Worm (Caenorhabditis elegans) whole organism, early embryonic: Measurements from ENCODE around the gene skn-1.
A peak's percentile ranks its signal among the peaks of the same experiment; 100 is the strongest.

Experiments
- B0310.2 ChIP-seq: sonication (generic microtip); optimal IDR thresholded peaks from 2 replicates; lab custom pipeline; 2016; ENCODE audit warnings: mild to moderate bottlenecking, missing genetic modification characterization, missing compliant biosample characterization
- F13C5.2 ChIP-seq: sonication (generic microtip); optimal IDR thresholded peaks from 2 replicates; lab custom pipeline; 2017; ENCODE audit warnings: mild to moderate bottlenecking, missing genetic modification characterization, inconsistent platforms, missing compliant biosample characterization
- aly-1 ChIP-seq: sonication (generic microtip); optimal IDR thresholded peaks from 2 replicates; lab custom pipeline; 2016; ENCODE audit warnings: missing genetic modification characterization, missing compliant biosample characterization
- ama-1 ChIP-seq: fragments of 150-350 bp; optimal IDR thresholded peaks from 2 replicates; lab custom pipeline; 2014
- ceh-13 ChIP-seq: fragments of 200-800 bp; sonication (Bioruptor generic); optimal IDR thresholded peaks from 2 replicates; lab custom pipeline; 2018; ENCODE audit warnings: mild to moderate bottlenecking, missing genetic modification characterization, missing compliant biosample characterization
- ceh-36 ChIP-seq: sonication (generic microtip); optimal IDR thresholded peaks from 2 replicates; lab custom pipeline; 2016; ENCODE audit warnings: missing genetic modification characterization, inconsistent platforms, missing compliant biosample characterization
- ets-7 ChIP-seq: sonication (generic microtip); optimal IDR thresholded peaks from 2 replicates; lab custom pipeline; 2016; ENCODE audit warnings: missing genotype, missing genetic modification characterization, missing compliant biosample characterization
- flt-1 ChIP-seq: fragments of 200-800 bp; sonication (Bioruptor generic); IDR thresholded peaks from 2 replicates; pipeline ENCODE4 v1.3.6; 2022; ENCODE audit warnings: missing genetic modification characterization, missing compliant biosample characterization
- hmbx-1 ChIP-seq: sonication (generic microtip); optimal IDR thresholded peaks from 2 replicates; lab custom pipeline; 2016; ENCODE audit warnings: mild to moderate bottlenecking, missing genetic modification characterization, missing compliant biosample characterization
- hmg-4 ChIP-seq: fragments of 200-800 bp; sonication (Bioruptor generic); optimal IDR thresholded peaks from 2 replicates; lab custom pipeline; 2018; ENCODE audit warnings: mild to moderate bottlenecking, missing genetic modification characterization, missing compliant biosample characterization
- hnd-1 ChIP-seq: sonication (generic microtip); optimal IDR thresholded peaks from 2 replicates; lab custom pipeline; 2016; ENCODE audit warnings: missing genetic modification characterization, missing compliant biosample characterization
- pes-1 ChIP-seq: fragments of 200-800 bp; sonication (Bioruptor generic); IDR thresholded peaks from 2 replicates; pipeline ENCODE4 v1.3.6; 2022; ENCODE audit warnings: missing genetic modification reagents, missing genetic modification characterization, missing compliant biosample characterization
- scrt-1 ChIP-seq: fragments of 200-800 bp; sonication (Bioruptor generic); IDR thresholded peaks from 2 replicates; pipeline ENCODE4 v1.3.6; 2022; ENCODE audit warnings: missing genetic modification characterization, missing compliant biosample characterization
- sea-1 ChIP-seq: fragments of 200-800 bp; sonication (Bioruptor generic); conservative IDR thresholded peaks from 2 replicates; pipeline ENCODE4 v1.3.6; 2022; ENCODE audit warnings: missing genetic modification characterization, missing compliant biosample characterization
- tbx-11 ChIP-seq: fragments of 200-800 bp; sonication (Bioruptor generic); IDR thresholded peaks from 2 replicates; pipeline ENCODE4 v1.3.6; 2022; ENCODE audit warnings: missing genetic modification characterization, missing compliant biosample characterization
- tbx-37 ChIP-seq: fragments of 200-800 bp; sonication (Bioruptor generic); conservative IDR thresholded peaks from 2 replicates; pipeline ENCODE4 v1.3.6; 2022; ENCODE audit warnings: missing genetic modification reagents, missing genetic modification characterization, missing compliant biosample characterization
- tra-4 ChIP-seq: sonication (generic microtip); optimal IDR thresholded peaks from 2 replicates; lab custom pipeline; 2017; ENCODE audit warnings: missing genetic modification characterization, missing compliant biosample characterization

Gene skn-1

ce11 chrIV:5691189-5691588 is 31.0 kb upstream of the skn-1 start:
- TF ChIP-seq tbx-37 (GFP tag; lab: Robert Waterston, UW) = peak; percentile 48; the same call in 1 of the 2 replicates
- peak; percentile 49; the same call in 1 of the 2 replicates for TF ChIP-seq flt-1

- TF ChIP-seq hmbx-1 (tag; lab: Kevin White, UChicago) (no peak), tbx-11 (no peak), F13C5.2 (no peak), hmg-4 (GFP tag; lab: Kevin White, UChicago) (no peak), scrt-1 (no peak), ets-7 (tag; lab: Kevin White, UChicago) (no peak), tra-4 (tag; lab: Kevin White, UChicago) (no peak), flt-1 (no peak), ceh-13 (GFP tag; lab: Kevin White, UChicago) (no peak), sea-1 (GFP tag; lab: Robert Waterston, UW) (no peak), tbx-37 (GFP tag; lab: Robert Waterston, UW) (no peak), hnd-1 (tag; lab: Kevin White, UChicago) (no peak), ceh-36 (tag; lab: Kevin White, UChicago) (no peak), B0310.2 (tag; lab: Kevin White, UChicago) (no peak), ama-1 (lab: Kevin White, UChicago) (no peak), aly-1 (tag; lab: Kevin White, UChicago) (no peak), pes-1 (GFP tag; lab: Robert Waterston, UW) (no peak)
Observed at ce11 chrIV:5690386-5691080, 30.3 kb upstream of the skn-1 start, which contains the start of gene C55C3.8. C55C3.8 (plus strand) TSS chrIV:5691030.

- TF ChIP-seq tbx-37 (GFP tag; lab: Robert Waterston, UW) (no peak), hmg-4 (GFP tag; lab: Kevin White, UChicago) (no peak), hmbx-1 (tag; lab: Kevin White, UChicago) (no peak), B0310.2 (tag; lab: Kevin White, UChicago) (no peak), tbx-11 (no peak), scrt-1 (no peak), pes-1 (GFP tag; lab: Robert Waterston, UW) (no peak), ama-1 (lab: Kevin White, UChicago) (no peak), ets-7 (tag; lab: Kevin White, UChicago) (no peak), aly-1 (tag; lab: Kevin White, UChicago) (no peak), ceh-36 (tag; lab: Kevin White, UChicago) (no peak), ceh-13 (GFP tag; lab: Kevin White, UChicago) (no peak), hnd-1 (tag; lab: Kevin White, UChicago) (no peak)
Observed at ce11 chrIV:5685014-5685413, 24.8 kb upstream of the skn-1 start, which contains the start of gene C55C3.3. C55C3.3 (plus strand) TSS chrIV:5685287.

ce11 chrIV:5682547-5683234 is 22.5 kb upstream of the skn-1 start, which contains the start of the genes C55C3.7 and C55C3.6:
C55C3.7 (minus strand) TSS chrIV:5682647.
C55C3.6 (plus strand) TSS chrIV:5683184.
- TF ChIP-seq ets-7 (tag; lab: Kevin White, UChicago) (no peak), hmg-4 (GFP tag; lab: Kevin White, UChicago) (no peak)

ce11 chrIV:5678044-5678443 is 17.9 kb upstream of the skn-1 start, which contains the start of gene C55C3.4:
C55C3.4 (minus strand) TSS chrIV:5678144.
- TF ChIP-seq B0310.2 (tag; lab: Kevin White, UChicago) = no peak
- no peak for TF ChIP-seq sea-1 (GFP tag; lab: Robert Waterston, UW)
- TF ChIP-seq hnd-1 (tag; lab: Kevin White, UChicago) = no peak
- TF ChIP-seq F13C5.2 = no peak
- TF ChIP-seq scrt-1 = no peak
- TF ChIP-seq ama-1 (lab: Kevin White, UChicago) = no peak
- TF ChIP-seq ets-7 (tag; lab: Kevin White, UChicago) = no peak
- TF ChIP-seq hmg-4 (GFP tag; lab: Kevin White, UChicago) = no peak

- TF ChIP-seq F13C5.2 (no peak), tra-4 (tag; lab: Kevin White, UChicago) (no peak), flt-1 (no peak), ama-1 (lab: Kevin White, UChicago) (no peak), aly-1 (tag; lab: Kevin White, UChicago) (no peak), hmg-4 (GFP tag; lab: Kevin White, UChicago) (no peak), tbx-11 (no peak)
Observed at ce11 chrIV:5674435-5674834, 14.3 kb upstream of the skn-1 start, which contains the start of gene srd-5. srd-5 (minus strand) TSS chrIV:5674535.

ce11 chrIV:5671325-5671724 is 11.1 kb upstream of the skn-1 start:
- TF ChIP-seq ceh-13 (GFP tag; lab: Kevin White, UChicago) (no peak), hmbx-1 (tag; lab: Kevin White, UChicago) (no peak), F13C5.2 (no peak), B0310.2 (tag; lab: Kevin White, UChicago) (no peak), hmg-4 (GFP tag; lab: Kevin White, UChicago) (no peak), hnd-1 (tag; lab: Kevin White, UChicago) (no peak), sea-1 (GFP tag; lab: Robert Waterston, UW) (no peak), ama-1 (lab: Kevin White, UChicago) (no peak), flt-1 (no peak), tbx-11 (no peak), tra-4 (tag; lab: Kevin White, UChicago) (no peak), ceh-36 (tag; lab: Kevin White, UChicago) (no peak), tbx-37 (GFP tag; lab: Robert Waterston, UW) (no peak), scrt-1 (no peak), aly-1 (tag; lab: Kevin White, UChicago) (no peak)
